Worm (Caenorhabditis elegans): ENCODE data around the gene aqp-8.

aqp-8 gene

ce11 chrX:4658706-4659105 is 46.1 kb downstream of the aqp-8 start:
- TF ChIP-seq snpc-4 (tag; optimal IDR thresholded peaks at IDR 0.05) (no peak), mep-1 (tag; optimal IDR thresholded peaks at IDR 0.05) (no peak), flh-1 (GFP tag; optimal IDR thresholded peaks at IDR 0.05) (no peak), unc-120 (tag; optimal IDR thresholded peaks at IDR 0.05; ENCODE audit: poor library complexity, severe bottlenecking) (no peak), lin-13 (tag; optimal IDR thresholded peaks at IDR 0.05) (no peak), sptf-1 (tag; optimal IDR thresholded peaks at IDR 0.05) (no peak), ces-1 (GFP tag; optimal IDR thresholded peaks at IDR 0.05) (no peak), blmp-1 (tag; optimal IDR thresholded peaks at IDR 0.05) (no peak), nhr-12 (tag; optimal IDR thresholded peaks at IDR 0.05) (no peak), M03D4.4 (tag; optimal IDR thresholded peaks at IDR 0.05) (no peak), hlh-1 (tag; optimal IDR thresholded peaks at IDR 0.05) (no peak), lsy-2 (tag; optimal IDR thresholded peaks at IDR 0.05) (no peak), tbx-8 (GFP tag; optimal IDR thresholded peaks at IDR 0.05) (no peak), mab-5 (tag; optimal IDR thresholded peaks at IDR 0.05) (no peak), ztf-11 (tag; optimal IDR thresholded peaks at IDR 0.05) (no peak), elt-3 (tag; optimal IDR thresholded peaks at IDR 0.05) (no peak)

ce11 chrX:4658303-4658702 is 46.5 kb downstream of the aqp-8 start:
- TF ChIP-seq nhr-2 (tag; optimal IDR thresholded peaks at IDR 0.05) (no peak), pha-4 (tag; optimal IDR thresholded peaks at IDR 0.05) (no peak), blmp-1 (tag; optimal IDR thresholded peaks at IDR 0.05) (no peak), zip-8 (tag; optimal IDR thresholded peaks at IDR 0.05) (no peak), mls-2 (tag; optimal IDR thresholded peaks at IDR 0.05) (no peak), cnd-1 (tag; optimal IDR thresholded peaks at IDR 0.05) (no peak), drap-1 (GFP tag; optimal IDR thresholded peaks at IDR 0.05) (no peak), unc-62 (GFP tag; optimal IDR thresholded peaks at IDR 0.05) (no peak), elt-3 (tag; optimal IDR thresholded peaks at IDR 0.05) (no peak), bed-3 (GFP tag; optimal IDR thresholded peaks at IDR 0.05) (no peak), unc-39 (tag; optimal IDR thresholded peaks at IDR 0.05) (no peak), mep-1 (tag; optimal IDR thresholded peaks at IDR 0.05) (no peak), sem-2 (GFP tag; optimal IDR thresholded peaks at IDR 0.05) (no peak)

DNA sequence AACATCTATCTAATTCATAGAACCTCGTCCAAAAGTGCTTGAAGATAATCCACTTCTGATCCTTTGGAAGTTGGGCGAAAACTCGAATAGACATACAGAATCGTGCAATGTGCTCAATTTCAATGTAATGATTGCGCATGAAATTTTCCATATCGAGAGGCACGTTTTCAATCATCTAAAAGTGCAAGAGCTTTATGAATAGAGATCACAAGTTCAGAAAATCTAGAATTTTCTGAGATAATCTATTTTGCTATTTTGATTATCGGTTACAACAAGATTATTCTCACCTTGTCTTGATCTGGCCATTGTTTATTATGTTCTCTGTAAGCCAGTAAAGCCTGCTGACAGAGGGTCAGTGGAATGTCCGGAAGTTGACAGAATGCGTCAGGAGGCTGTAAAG is 47.2 kb downstream of the aqp-8 start:
- TF ChIP-seq unc-39 (tag; optimal IDR thresholded peaks at IDR 0.05) (no peak), ceh-83 (GFP tag; optimal IDR thresholded peaks at IDR 0.05) (no peak), nhr-237 (tag; optimal IDR thresholded peaks at IDR 0.05) (no peak), sem-2 (GFP tag; optimal IDR thresholded peaks at IDR 0.05) (no peak), mep-1 (tag; optimal IDR thresholded peaks at IDR 0.05) (no peak), cnd-1 (tag; optimal IDR thresholded peaks at IDR 0.05) (no peak), ztf-11 (tag; optimal IDR thresholded peaks at IDR 0.05) (no peak), bed-3 (GFP tag; optimal IDR thresholded peaks at IDR 0.05) (no peak), ces-1 (GFP tag; optimal IDR thresholded peaks at IDR 0.05) (no peak), ceh-39 (tag; optimal IDR thresholded peaks at IDR 0.05) (no peak), nhr-2 (tag; optimal IDR thresholded peaks at IDR 0.05) (no peak), ham-2 (GFP tag; optimal IDR thresholded peaks at IDR 0.05) (no peak), zip-8 (tag; optimal IDR thresholded peaks at IDR 0.05) (no peak), mls-2 (tag; optimal IDR thresholded peaks at IDR 0.05) (no peak), lin-32 (GFP tag; optimal IDR thresholded peaks at IDR 0.05) (no peak), tbx-8 (GFP tag; optimal IDR thresholded peaks at IDR 0.05) (no peak)

ce11 chrX:4654057-4654456 is 50.7 kb downstream of the aqp-8 start, which contains the start of gene ceh-1:
Gene ceh-1, minus strand, starts transcription at chrX:4654157.
- no peak for TF ChIP-seq unc-62 (GFP tag; optimal IDR thresholded peaks at IDR 0.05)
- TF ChIP-seq tbx-8 (GFP tag; optimal IDR thresholded peaks at IDR 0.05) = no peak
- no peak for TF ChIP-seq sem-2 (GFP tag; optimal IDR thresholded peaks at IDR 0.05)
- no peak for TF ChIP-seq drap-1 (GFP tag; optimal IDR thresholded peaks at IDR 0.05)
- TF ChIP-seq M03D4.4 (tag; optimal IDR thresholded peaks at IDR 0.05) = no peak
- no peak for TF ChIP-seq elt-3 (tag; optimal IDR thresholded peaks at IDR 0.05)
- TF ChIP-seq unc-120 (tag; optimal IDR thresholded peaks at IDR 0.05; ENCODE audit: poor library complexity, severe bottlenecking) = no peak
- no peak for TF ChIP-seq pha-4 (tag; optimal IDR thresholded peaks at IDR 0.05)
- no peak for TF ChIP-seq hlh-1 (tag; optimal IDR thresholded peaks at IDR 0.05)
- no peak for TF ChIP-seq elt-1 (tag; optimal IDR thresholded peaks at IDR 0.05; ENCODE audit: borderline replicate concordance, insufficient read depth)

DNA sequence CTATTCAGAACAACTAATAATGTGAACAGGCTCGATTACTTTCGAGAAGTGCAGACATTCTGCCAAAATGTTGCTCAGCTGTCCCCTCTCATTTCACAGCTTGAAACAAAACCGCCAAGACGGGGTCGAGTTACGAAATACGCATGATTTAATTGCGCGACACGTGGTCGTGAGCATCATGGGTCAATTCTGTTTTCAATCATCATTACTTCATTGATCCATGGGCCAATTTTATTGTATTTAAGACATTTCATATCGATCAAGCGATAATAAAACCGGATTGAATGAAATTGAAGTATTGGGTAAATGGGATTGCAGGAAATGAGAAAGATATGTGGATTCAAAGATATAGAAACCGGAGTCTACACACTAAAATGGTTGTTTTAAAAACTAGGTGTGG is 51.8 kb downstream of the aqp-8 start:
- TF ChIP-seq cnd-1 (tag; optimal IDR thresholded peaks at IDR 0.05) = no peak
- no peak for TF ChIP-seq elt-3 (tag; optimal IDR thresholded peaks at IDR 0.05)
- TF ChIP-seq M03D4.4 (tag; optimal IDR thresholded peaks at IDR 0.05) = no peak
- no peak for TF ChIP-seq ceh-39 (tag; optimal IDR thresholded peaks at IDR 0.05)
- TF ChIP-seq nhr-2 (tag; optimal IDR thresholded peaks at IDR 0.05) = no peak
- no peak for TF ChIP-seq drap-1 (GFP tag; optimal IDR thresholded peaks at IDR 0.05)
- TF ChIP-seq mls-2 (tag; optimal IDR thresholded peaks at IDR 0.05) = no peak
- no peak for TF ChIP-seq nhr-12 (tag; optimal IDR thresholded peaks at IDR 0.05)
- TF ChIP-seq unc-62 (GFP tag; optimal IDR thresholded peaks at IDR 0.05) = no peak
- TF ChIP-seq ztf-11 (tag; optimal IDR thresholded peaks at IDR 0.05) = no peak
- TF ChIP-seq hlh-1 (tag; optimal IDR thresholded peaks at IDR 0.05) = no peak
- TF ChIP-seq pha-4 (tag; optimal IDR thresholded peaks at IDR 0.05) = no peak
- TF ChIP-seq nhr-28 (tag; optimal IDR thresholded peaks at IDR 0.05) = no peak
- TF ChIP-seq unc-39 (tag; optimal IDR thresholded peaks at IDR 0.05) = no peak
- no peak for TF ChIP-seq mep-1 (tag; optimal IDR thresholded peaks at IDR 0.05)
- no peak for TF ChIP-seq ceh-43 (GFP tag; optimal IDR thresholded peaks at IDR 0.05)
- TF ChIP-seq zip-8 (tag; optimal IDR thresholded peaks at IDR 0.05) = no peak
- TF ChIP-seq ceh-83 (GFP tag; optimal IDR thresholded peaks at IDR 0.05) = no peak
